Fruit fly (Drosophila melanogaster) Kc167 (cell line): ENCODE data around the gene CG10809.

ENCODE experiments used
- insv ChIP-seq: fragments of >200 bp; optimal IDR thresholded peaks from 3 replicates; lab custom pipeline; 2018; ENCODE audit warnings: missing external identifiers
- ttk ChIP-seq: sonication (Bioruptor generic); optimal IDR thresholded peaks from 2 replicates; lab custom pipeline; 2017; ENCODE audit warnings: missing external identifiers

DNA sequence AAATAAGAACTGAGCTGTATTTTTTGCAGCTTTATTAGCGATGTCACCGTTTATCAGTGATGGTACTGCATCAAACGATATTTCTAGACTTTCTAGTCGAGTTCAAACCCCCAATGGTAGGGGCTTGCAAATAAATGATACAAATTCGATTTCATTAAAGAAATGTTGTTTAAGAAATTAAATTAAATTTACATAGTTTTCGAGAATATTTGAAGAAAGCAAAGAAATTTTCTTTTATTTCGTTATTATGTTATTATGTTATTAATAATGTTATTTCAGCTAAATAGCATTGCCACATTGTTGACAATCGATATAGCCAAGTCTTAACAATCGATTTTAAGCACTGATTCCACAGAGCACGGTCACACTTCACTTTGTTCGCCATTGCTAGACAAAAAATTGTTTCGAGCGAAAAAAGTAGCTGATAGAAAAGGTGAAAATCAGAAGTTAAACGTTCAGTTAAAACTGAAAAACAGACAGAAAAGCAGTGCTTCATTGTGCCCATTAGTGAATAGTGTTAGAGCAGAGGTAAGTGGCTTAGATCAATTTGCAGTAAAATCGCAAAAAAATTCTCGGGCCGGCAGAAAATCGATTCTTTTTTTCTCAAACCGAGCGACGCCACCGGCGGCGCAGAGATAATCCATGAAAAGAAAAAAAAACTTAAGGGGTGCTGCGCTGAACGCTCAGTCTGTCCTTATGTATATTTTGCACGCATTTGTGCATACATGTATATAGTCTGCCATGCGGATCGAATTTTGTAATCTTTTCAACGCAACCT lies 4.8 kb upstream of the CG10809 start, which contains the start of the genes iPLA2-VIA and Ciz1:
- TF ChIP-seq ttk: no peak
- TF ChIP-seq insv (lab: Kevin White, UChicago): no peak
